Fruit fly (Drosophila melanogaster): ENCODE measurements around the gene alt.

Gene alt

dm6 chr3R:17703691-17704537 is 21.6 kb upstream of the alt start (continued):
- TF ChIP-seq CG12942 (GFP tag; optimal IDR thresholded peaks at IDR 0.05) (peak; percentile 99), nerfin-1 (tag; optimal IDR thresholded peaks at IDR 0.05) (peak; percentile 94), wor (GFP tag; IDR thresholded peaks at IDR 0.05) (peak; percentile 98), CG15479 (GFP tag; optimal IDR thresholded peaks at IDR 0.05) (peak; percentile 2), E2f2 (GFP tag; IDR thresholded peaks at IDR 0.05) (peak; percentile 89), HmgD (GFP tag; optimal IDR thresholded peaks at IDR 0.05) (peak; percentile 98), B-H1 (GFP tag; IDR thresholded peaks at IDR 0.05) (peak; percentile 99), crp (GFP tag; optimal IDR thresholded peaks at IDR 0.05) (peak in 1 of 2 experiments; percentile 73), en (GFP tag; optimal IDR thresholded peaks at IDR 0.05) (peak; percentile 99), slp2 (GFP tag; optimal IDR thresholded peaks at IDR 0.05) (peak; percentile 99), Adf1 (GFP tag; IDR thresholded peaks at IDR 0.05) (peak; percentile 91), CG10565 (GFP tag; optimal IDR thresholded peaks at IDR 0.05) (peak; percentile 98), CG18476 (GFP tag; optimal IDR thresholded peaks at IDR 0.05) (peak; percentile 98), CG2875 (GFP tag; optimal IDR thresholded peaks at IDR 0.05) (peak; percentile 99), Lim3 (GFP tag; IDR thresholded peaks at IDR 0.05) (peak; percentile 98), lola (GFP tag; optimal IDR thresholded peaks at IDR 0.05) (peak in 1 of 3 experiments; percentile 97), gt (GFP tag; IDR thresholded peaks at IDR 0.05) (peak; percentile 95), Bdp1 (GFP tag; optimal IDR thresholded peaks at IDR 0.05) (peak; percentile 95), CG7745 (tag; optimal IDR thresholded peaks at IDR 0.05) (peak; percentile 81), eyg (GFP tag; optimal IDR thresholded peaks at IDR 0.05) (peak; percentile 99), CG6272 (GFP tag; IDR thresholded peaks at IDR 0.05) (peak; percentile 98), CG43689 (GFP tag; IDR thresholded peaks at IDR 0.05) (peak; percentile 98), Ravus (GFP tag; IDR thresholded peaks at IDR 0.05) (peak; percentile 98), CG9932 (GFP tag; IDR thresholded peaks at IDR 0.05) (peak; percentile 98), Poxn (GFP tag; IDR thresholded peaks at IDR 0.05) (peak; percentile 98), CG7357 (GFP tag; IDR thresholded peaks at IDR 0.05) (peak; percentile 96), gcm (GFP tag; optimal IDR thresholded peaks at IDR 0.05) (peak; percentile 99), NFAT (GFP tag; IDR thresholded peaks at IDR 0.05) (peak; percentile 99), CG31365 (tag; optimal IDR thresholded peaks at IDR 0.05) (peak; percentile 92), Atf-2 (GFP tag; optimal IDR thresholded peaks at IDR 0.05) (peak; percentile 99), CG16815 (GFP tag; optimal IDR thresholded peaks at IDR 0.05) (peak; percentile 98), CG1233 (GFP tag; optimal IDR thresholded peaks at IDR 0.05) (peak; percentile 98), CG42726 (GFP tag; IDR thresholded peaks at IDR 0.05; ENCODE audit: partially characterized antibody) (no peak), sens (GFP tag) (peak; percentile 100), CG7556 (GFP tag; optimal IDR thresholded peaks at IDR 0.05) (peak; percentile 99), CG8290 (GFP tag; optimal IDR thresholded peaks at IDR 0.05) (peak; percentile 98), CG8290 (tag; optimal IDR thresholded peaks at IDR 0.05) (peak; percentile 75 to 99), CG7271 (tag; optimal IDR thresholded peaks at IDR 0.05) (peak; percentile 91), Antp (GFP tag; optimal IDR thresholded peaks at IDR 0.05) (peak; percentile 99), hb (GFP tag; IDR thresholded peaks at IDR 0.05; ENCODE audit: partially characterized antibody) (no peak), twi (tag; optimal IDR thresholded peaks at IDR 0.05) (peak; percentile 92), CG6683 (GFP tag; optimal IDR thresholded peaks at IDR 0.05) (peak; percentile 96), cwo (GFP tag; optimal IDR thresholded peaks at IDR 0.05) (peak; percentile 97), Jarid2 (GFP tag; optimal IDR thresholded peaks at IDR 0.05) (peak; percentile 93), ind (GFP tag; optimal IDR thresholded peaks at IDR 0.05) (peak; percentile 99), CG14050 (GFP tag; IDR thresholded peaks at IDR 0.05) (peak; percentile 99), CG10979 (tag; optimal IDR thresholded peaks at IDR 0.05) (peak; percentile 99), CG9817 (tag; optimal IDR thresholded peaks at IDR 0.05) (peak; percentile 97), Oli (tag; optimal IDR thresholded peaks at IDR 0.05) (peak; percentile 99)
